Worm (Caenorhabditis elegans) whole organism, midembryonic: ENCODE measurements around the gene K09E4.4.

ENCODE experiments used
- cog-1 ChIP-seq: sonication (generic microtip); optimal IDR thresholded peaks from 2 replicates; lab custom pipeline; 2016; ENCODE audit warnings: missing genetic modification characterization, missing compliant biosample characterization
- med-1 ChIP-seq: sonication (generic microtip); optimal IDR thresholded peaks from 2 replicates; lab custom pipeline; 2017; ENCODE audit warnings: missing genetic modification characterization, mild to moderate bottlenecking, missing compliant biosample characterization, antibody characterized with exemption, missing genetic modification reagents; ENCODE audit not compliant: insufficient read depth
- ref-1 ChIP-seq: fragments of 200-800 bp; sonication (Bioruptor generic); conservative IDR thresholded peaks from 2 replicates; pipeline ENCODE4 v1.3.6; 2022; ENCODE audit warnings: missing genetic modification reagents, missing genetic modification characterization, missing compliant biosample characterization
- ztf-29 ChIP-seq: fragments of 200-800 bp; sonication (Bioruptor generic); IDR thresholded peaks from 2 replicates; pipeline ENCODE4 v1.3.6; 2022; ENCODE audit warnings: missing genetic modification reagents, missing genetic modification characterization, missing compliant biosample characterization

DNA sequence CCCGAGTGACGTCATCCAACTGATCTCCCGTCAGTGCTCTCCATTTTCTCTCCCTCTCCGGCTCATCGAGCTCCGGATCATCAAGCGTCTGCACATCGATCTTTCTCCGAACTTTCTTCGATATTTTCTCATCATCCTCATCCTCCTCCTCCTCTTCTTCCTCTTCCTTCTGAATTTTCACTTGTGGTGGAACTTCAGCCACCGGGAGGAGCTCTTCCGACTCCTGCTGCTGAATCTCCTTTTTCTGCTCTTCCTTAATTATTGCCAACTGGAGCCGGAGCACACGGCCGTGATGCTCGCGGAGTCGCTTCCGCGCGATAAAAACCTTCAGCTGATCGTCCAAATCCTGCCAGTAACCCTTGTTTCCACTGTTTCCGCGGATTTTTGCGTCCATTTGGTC, 14.3 kb upstream of the K09E4.4 start:
- no peak for TF ChIP-seq med-1 (GFP tag; lab: Kevin White, UChicago)
- TF ChIP-seq cog-1 (tag; lab: Kevin White, UChicago) = no peak
- TF ChIP-seq ztf-29 (GFP tag; lab: Robert Waterston, UW) = no peak
- no peak for TF ChIP-seq ref-1 (GFP tag; lab: Robert Waterston, UW)
